Fruit fly (Drosophila melanogaster): Measurements from ENCODE around the gene CG13984.

DNA sequence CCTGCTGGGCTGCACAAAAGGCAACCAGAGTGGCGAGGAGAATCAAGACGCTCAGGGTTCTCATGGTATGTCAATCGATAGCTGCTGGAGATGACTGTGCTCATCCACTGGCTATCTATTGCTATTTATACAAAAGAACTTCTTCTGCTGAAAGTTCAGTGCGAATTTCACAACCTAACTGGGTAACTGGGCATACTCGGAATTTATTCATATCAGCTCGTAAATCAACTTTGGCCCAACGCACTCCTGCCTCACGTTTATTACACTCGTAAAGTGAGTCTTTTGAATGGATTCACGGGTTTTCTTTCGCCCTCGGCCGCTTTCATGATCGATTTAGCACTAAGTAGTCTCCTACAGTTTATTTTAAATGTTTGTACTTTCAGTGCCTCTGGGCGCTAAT lies 44.2 kb upstream of the CG13984 start, which contains the start of gene CG13983:
- TF ChIP-seq Dif (GFP tag; optimal IDR thresholded peaks at IDR 0.05; ENCODE audit: partially characterized antibody) (no peak), br (GFP tag; optimal IDR thresholded peaks at IDR 0.05) (no peak), N (GFP tag; optimal IDR thresholded peaks at IDR 0.05) (no peak), lola (GFP tag; optimal IDR thresholded peaks at IDR 0.05) (no peak), Dfd (GFP tag; optimal IDR thresholded peaks at IDR 0.05) (no peak), fru (GFP tag; optimal IDR thresholded peaks at IDR 0.05) (no peak), dl (GFP tag; optimal IDR thresholded peaks at IDR 0.05; ENCODE audit: insufficient read depth in 1 of 2, partially characterized antibody in 2 of 2) (no peak), psq (GFP tag; optimal IDR thresholded peaks at IDR 0.05) (no peak), Hnf4 (GFP tag; optimal IDR thresholded peaks at IDR 0.05) (no peak), CG9705 (GFP tag; optimal IDR thresholded peaks at IDR 0.05) (no peak), Myc (optimal IDR thresholded peaks at IDR 0.05) (no peak), usp (GFP tag; optimal IDR thresholded peaks at IDR 0.05) (no peak)
